Worm (Caenorhabditis elegans): ENCODE data around the gene math-5.

math-5 gene

DNA sequence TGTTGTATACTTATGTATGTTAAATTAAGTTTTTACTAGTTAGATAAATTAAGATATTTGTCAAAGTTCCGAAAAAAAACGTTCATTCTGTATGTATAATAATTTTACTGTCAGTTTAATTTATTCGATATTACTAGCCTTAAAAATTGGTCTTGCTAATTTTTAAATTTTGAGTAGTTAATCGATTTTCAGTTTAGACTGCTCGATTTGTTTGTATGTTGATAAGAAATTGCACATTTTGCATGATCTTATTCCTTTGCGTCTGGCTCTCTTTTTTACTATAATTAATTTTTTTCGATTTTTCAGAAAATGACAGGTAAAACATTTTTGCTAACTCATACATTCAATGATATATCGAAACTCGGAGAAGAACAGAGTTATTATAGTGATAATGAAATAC, 17.3 kb upstream of the math-5 start, which contains the start of gene math-24:
TSS of gene math-24 (plus strand) at position 301 of the 400 bp plus-strand sequence.
- TF ChIP-seq attf-5 (GFP tag; optimal IDR thresholded peaks at IDR 0.05) (no peak), efl-1 (GFP tag; optimal IDR thresholded peaks at IDR 0.05) (no peak), F57C9.4 (tag; optimal IDR thresholded peaks at IDR 0.05) (no peak), D2030.7 (GFP tag; IDR thresholded peaks at IDR 0.05) (no peak), snpc-1.3 (tag; optimal IDR thresholded peaks at IDR 0.05; ENCODE audit: insufficient read depth) (no peak), ztf-22 (GFP tag; optimal IDR thresholded peaks at IDR 0.05) (no peak), lin-40 (tag; optimal IDR thresholded peaks at IDR 0.05) (no peak), aptf-2 (GFP tag; conservative IDR thresholded peaks at IDR 0.05) (no peak), snpc-1.1 (tag; optimal IDR thresholded peaks at IDR 0.05; ENCODE audit: insufficient read depth) (no peak), pbrm-1 (GFP tag; IDR thresholded peaks at IDR 0.05) (no peak), egl-44 (GFP tag; IDR thresholded peaks at IDR 0.05) (no peak), madf-3 (GFP tag; IDR thresholded peaks at IDR 0.05) (no peak)

DNA sequence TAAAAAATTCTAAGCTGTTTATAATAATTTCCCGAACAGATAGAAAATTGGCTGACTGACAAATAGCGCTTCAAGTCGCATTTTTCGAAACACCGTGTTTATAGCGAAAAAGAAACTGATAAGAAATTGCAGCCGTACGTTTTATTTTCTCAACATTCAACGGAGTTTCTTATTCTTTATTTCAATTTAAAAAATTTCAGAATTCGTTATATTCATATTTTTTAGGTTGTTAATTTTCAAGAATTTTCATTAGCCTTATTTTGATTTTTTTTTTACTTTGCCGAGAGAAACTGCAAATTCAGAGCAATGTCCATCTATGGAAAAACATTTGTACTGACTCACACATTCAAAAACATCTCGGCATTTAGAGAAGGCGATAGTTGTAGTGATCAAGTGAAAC, 15.3 kb upstream of the math-5 start, which contains the start of gene C46F9.6:
TSS of gene C46F9.6 (plus strand) at position 301 of the 400 bp plus-strand sequence.
- no peak for TF ChIP-seq ceh-91 (GFP tag; IDR thresholded peaks at IDR 0.05)
- TF ChIP-seq fkh-3 (tag; optimal IDR thresholded peaks at IDR 0.05) = no peak
- no peak for TF ChIP-seq ZK185.1 (tag; optimal IDR thresholded peaks at IDR 0.05; ENCODE audit: poor library complexity, severe bottlenecking)
- TF ChIP-seq F10E7.11 (tag; optimal IDR thresholded peaks at IDR 0.05) = no peak
- TF ChIP-seq pha-4 (tag; optimal IDR thresholded peaks at IDR 0.05) = no peak
- TF ChIP-seq F22D6.2 (tag; optimal IDR thresholded peaks at IDR 0.05) = no peak
- no peak for TF ChIP-seq mel-28 (tag; optimal IDR thresholded peaks at IDR 0.05; ENCODE audit: borderline replicate concordance)
- no peak for TF ChIP-seq C17E4.6 (GFP tag; IDR thresholded peaks at IDR 0.05)
- no peak for TF ChIP-seq lin-54 (GFP tag; optimal IDR thresholded peaks at IDR 0.05)
- TF ChIP-seq egl-44 (GFP tag; IDR thresholded peaks at IDR 0.05) = no peak
- no peak for TF ChIP-seq dox-1 (GFP tag; IDR thresholded peaks at IDR 0.05)
- TF ChIP-seq ets-4 (GFP tag; optimal IDR thresholded peaks at IDR 0.05) = no peak
- TF ChIP-seq snpc-3.4 (tag; optimal IDR thresholded peaks at IDR 0.05) = no peak
- no peak for TF ChIP-seq ztf-3 (GFP tag; optimal IDR thresholded peaks at IDR 0.05)

DNA sequence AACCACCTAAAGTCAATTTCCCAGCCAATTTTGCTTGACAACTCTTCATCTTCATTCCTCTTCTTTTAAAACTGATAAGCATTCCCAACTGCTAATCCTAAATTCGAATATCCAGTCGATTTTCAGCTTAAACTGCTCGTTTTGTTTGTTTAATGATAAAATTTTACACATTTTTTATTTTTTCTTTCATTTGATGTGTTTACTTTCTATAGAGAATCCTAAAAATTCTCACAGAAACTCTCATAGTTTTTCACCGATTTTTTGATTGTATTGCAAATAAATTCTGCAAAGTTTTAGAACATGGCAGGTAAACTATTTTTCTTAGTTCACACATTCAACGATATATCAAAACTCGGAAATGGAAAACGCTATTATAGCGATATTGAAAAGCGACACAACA, 13.2 kb upstream of the math-5 start, which contains the start of gene math-25:
TSS of gene math-25 (plus strand) at position 301 of the 400 bp plus-strand sequence.
- no peak for TF ChIP-seq snpc-1.1 (tag; optimal IDR thresholded peaks at IDR 0.05; ENCODE audit: insufficient read depth)

DNA sequence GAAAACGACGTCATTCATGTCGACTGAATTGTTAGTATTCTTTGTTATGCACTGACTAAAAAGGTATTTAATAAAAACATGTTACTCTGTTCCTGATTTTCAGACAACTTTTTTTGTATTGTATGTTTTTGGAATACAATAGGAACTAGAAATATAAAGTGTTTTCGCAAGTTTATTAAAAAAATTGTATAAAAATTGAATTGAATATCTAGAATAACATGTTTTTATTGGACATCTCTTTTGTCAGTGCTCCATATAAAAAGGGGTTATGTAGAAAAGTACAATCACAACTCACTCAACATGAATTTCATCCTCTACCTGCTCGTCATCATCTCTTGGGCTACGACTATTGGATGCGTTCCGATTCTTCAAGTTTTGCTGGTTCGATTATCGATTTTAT, 12.7 kb upstream of the math-5 start, which contains the start of gene C46F9.5:
TSS of gene C46F9.5 (plus strand) at position 301 of the 400 bp plus-strand sequence.
- no peak for TF ChIP-seq rec-8 (tag; optimal IDR thresholded peaks at IDR 0.05)
- TF ChIP-seq ama-1 (optimal IDR thresholded peaks at IDR 0.05) = no peak
- no peak for TF ChIP-seq ama-1 (GFP tag; optimal IDR thresholded peaks at IDR 0.05)
- no peak for TF ChIP-seq attf-3 (GFP tag; conservative IDR thresholded peaks at IDR 0.05)
- TF ChIP-seq egl-18 (GFP tag; IDR thresholded peaks at IDR 0.05) = no peak
- TF ChIP-seq C06A6.2 (GFP tag; conservative IDR thresholded peaks at IDR 0.05) = no peak
- no peak for TF ChIP-seq tlf-1 (GFP tag; optimal IDR thresholded peaks at IDR 0.05)
- TF ChIP-seq sea-2 (GFP tag; IDR thresholded peaks at IDR 0.05) = no peak
- TF ChIP-seq Y79H2A.3 (GFP tag; conservative IDR thresholded peaks at IDR 0.05) = no peak
- TF ChIP-seq ceh-27 (GFP tag; optimal IDR thresholded peaks at IDR 0.05) = no peak
- no peak for TF ChIP-seq let-526 (GFP tag; IDR thresholded peaks at IDR 0.05)
- no peak for TF ChIP-seq him-1 (tag; optimal IDR thresholded peaks at IDR 0.05)
- TF ChIP-seq zfh-2 (GFP tag; conservative IDR thresholded peaks at IDR 0.05) = no peak
- no peak for TF ChIP-seq fkh-3 (tag; optimal IDR thresholded peaks at IDR 0.05)
- TF ChIP-seq tbx-9 (tag; optimal IDR thresholded peaks at IDR 0.05; ENCODE audit: borderline replicate concordance) = no peak
- no peak for TF ChIP-seq bed-1 (GFP tag; IDR thresholded peaks at IDR 0.05)
- no peak for TF ChIP-seq madf-8 (GFP tag; conservative IDR thresholded peaks at IDR 0.05)
- no peak for TF ChIP-seq let-607 (tag; optimal IDR thresholded peaks at IDR 0.05)
- no peak for TF ChIP-seq nhr-80 (tag; optimal IDR thresholded peaks at IDR 0.05)
- TF ChIP-seq dox-1 (GFP tag; IDR thresholded peaks at IDR 0.05) = no peak
